Worm (Caenorhabditis elegans): Measurements from ENCODE around the gene T19D2.3.

The T19D2.3 gene

DNA sequence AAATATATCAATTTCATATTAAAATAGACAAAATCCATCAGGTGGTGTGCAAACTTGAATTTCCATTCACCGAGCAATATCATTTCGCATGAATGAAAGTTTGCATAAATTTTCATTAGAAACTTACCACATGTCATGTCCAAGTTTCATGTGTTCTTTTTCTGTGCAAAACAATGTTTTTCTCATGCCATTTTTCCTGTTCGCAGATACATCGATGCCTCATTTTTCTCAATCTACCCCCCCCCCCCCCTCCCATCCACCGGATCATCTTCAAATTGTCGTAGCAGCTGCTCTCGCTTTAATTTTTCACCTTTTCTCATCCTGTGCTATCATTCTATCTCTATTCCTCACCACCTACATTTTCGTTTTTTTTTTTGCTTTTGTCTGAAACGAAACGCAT, at the start of gene T19D2.3:
Gene T19D2.3, plus strand, starts transcription at position 301 of the 400 bp plus-strand sequence.
- TF ChIP-seq lin-13 (GFP tag; optimal IDR thresholded peaks at IDR 0.05) (no peak), elt-3 (tag; optimal IDR thresholded peaks at IDR 0.05) (no peak), sem-4 (tag; optimal IDR thresholded peaks at IDR 0.05) (no peak), fos-1 (tag; optimal IDR thresholded peaks at IDR 0.05) (no peak), nhr-23 (tag; optimal IDR thresholded peaks at IDR 0.05) (no peak), skn-1 (tag; optimal IDR thresholded peaks at IDR 0.05) (no peak), nhr-21 (tag; optimal IDR thresholded peaks at IDR 0.05) (no peak), unc-62 (GFP tag; optimal IDR thresholded peaks at IDR 0.05) (no peak)

DNA sequence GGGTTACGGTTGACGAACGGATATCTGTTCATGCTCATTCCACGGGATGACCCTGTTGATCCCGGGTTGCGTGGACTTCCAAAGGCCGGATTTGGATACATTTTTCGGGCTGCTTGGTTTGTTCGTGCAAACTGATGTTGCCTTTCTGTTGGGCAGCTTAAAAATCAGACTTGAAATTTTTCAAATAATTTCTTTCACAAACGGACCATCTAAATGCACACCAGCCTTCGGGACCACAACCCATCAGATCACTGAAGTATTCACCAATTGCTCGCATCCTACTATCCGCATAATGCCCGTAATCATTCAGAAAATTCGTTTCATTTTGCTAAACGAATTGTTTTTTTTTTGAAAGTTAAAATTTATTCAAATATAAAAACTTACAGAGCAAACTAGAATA, 43.5 kb upstream of the T19D2.3 start, which contains the start of gene F47F2.3:
Gene F47F2.3, minus strand, starts transcription at position 101 of the 400 bp plus-strand sequence.
- TF ChIP-seq Y55F3AM.14 (GFP tag; optimal IDR thresholded peaks at IDR 0.05) (no peak), unc-55 (GFP tag; optimal IDR thresholded peaks at IDR 0.05) (no peak), sma-9 (GFP tag; optimal IDR thresholded peaks at IDR 0.05) (no peak), sma-9 (tag; optimal IDR thresholded peaks at IDR 0.05) (no peak), lin-13 (GFP tag; optimal IDR thresholded peaks at IDR 0.05) (no peak), ama-1 (optimal IDR thresholded peaks at IDR 0.05) (no peak)

DNA sequence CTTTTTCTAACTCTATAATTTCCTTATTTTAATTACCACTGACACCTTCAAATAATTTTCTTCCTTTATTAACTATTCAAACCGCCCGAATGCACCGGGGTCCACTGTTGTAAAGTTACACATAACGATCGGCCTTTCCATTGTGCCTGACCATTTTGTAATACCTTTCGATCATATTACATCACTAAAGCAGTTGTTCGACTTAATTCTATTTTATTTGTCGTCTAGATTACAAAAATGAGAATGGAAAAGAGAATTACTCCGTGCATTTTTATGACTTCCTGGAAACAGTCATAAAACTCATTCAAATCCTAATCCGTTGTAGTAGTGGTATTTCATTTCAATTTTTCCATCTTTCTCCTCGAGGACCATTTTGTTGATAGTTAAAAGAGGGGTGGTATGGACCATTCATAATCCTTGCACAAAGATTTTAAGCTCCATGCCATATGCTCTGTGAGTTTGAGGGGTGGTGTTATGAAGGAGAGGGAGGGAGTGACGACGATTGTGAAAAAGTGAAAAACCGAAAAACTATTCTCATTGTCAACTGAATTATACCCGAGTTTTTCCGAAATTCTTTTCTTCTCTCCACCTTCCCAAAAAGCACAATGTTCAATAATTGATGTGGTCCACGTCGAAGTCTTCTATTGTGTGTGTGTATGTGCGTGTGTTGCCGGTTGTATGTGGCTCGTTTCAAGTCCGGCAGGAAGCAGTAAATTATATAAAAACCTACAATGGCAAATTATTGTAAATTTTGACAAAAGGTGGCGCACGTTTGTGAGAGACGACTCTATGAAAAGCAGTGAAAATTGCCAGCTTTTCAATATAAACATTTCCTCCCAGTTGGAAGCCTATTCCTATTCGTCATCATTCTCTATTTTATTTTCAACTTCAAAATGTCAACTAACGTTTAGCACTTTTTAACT, 40.5 kb upstream of the T19D2.3 start:
- TF ChIP-seq lsy-2 (tag; optimal IDR thresholded peaks at IDR 0.05) (no peak), mab-5 (tag; optimal IDR thresholded peaks at IDR 0.05) (peak; percentile 77), mbf-1 (tag; optimal IDR thresholded peaks at IDR 0.05) (no peak), nhr-129 (tag; optimal IDR thresholded peaks at IDR 0.05) (peak; percentile 10), unc-55 (GFP tag; optimal IDR thresholded peaks at IDR 0.05) (peak; percentile 53)

DNA sequence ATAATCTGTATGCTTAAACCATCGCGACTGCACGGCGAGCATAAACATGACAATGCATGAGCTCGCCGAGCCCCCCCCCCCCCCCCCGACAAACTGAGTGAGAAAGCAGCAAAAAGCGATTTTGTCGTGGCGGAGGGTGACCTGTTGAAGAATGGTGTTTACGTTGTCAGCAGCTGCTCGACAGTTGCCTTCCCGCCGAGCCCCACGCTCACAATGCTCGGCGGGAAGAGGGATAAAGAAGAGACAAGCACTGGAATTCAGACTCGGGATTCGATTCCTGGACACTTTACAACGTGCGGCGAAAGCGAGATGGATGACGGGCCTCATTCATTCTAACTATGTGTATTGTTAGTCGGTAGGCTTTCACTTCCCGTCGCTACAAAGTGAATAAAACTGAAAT, 38.3 kb upstream of the T19D2.3 start:
- TF ChIP-seq lin-39 (tag; optimal IDR thresholded peaks at IDR 0.05) (no peak), sma-9 (GFP tag; optimal IDR thresholded peaks at IDR 0.05) (peak; percentile 46), sma-9 (tag; optimal IDR thresholded peaks at IDR 0.05) (no peak), unc-55 (GFP tag; optimal IDR thresholded peaks at IDR 0.05) (peak; percentile 1), F13H6.1 (tag; optimal IDR thresholded peaks at IDR 0.05) (peak; percentile 38), nhr-129 (tag; optimal IDR thresholded peaks at IDR 0.05) (peak; percentile 27), crh-2 (tag; optimal IDR thresholded peaks at IDR 0.05) (no peak), C34F6.9 (tag; optimal IDR thresholded peaks at IDR 0.05) (no peak), ztf-11 (tag; optimal IDR thresholded peaks at IDR 0.05) (no peak)

DNA sequence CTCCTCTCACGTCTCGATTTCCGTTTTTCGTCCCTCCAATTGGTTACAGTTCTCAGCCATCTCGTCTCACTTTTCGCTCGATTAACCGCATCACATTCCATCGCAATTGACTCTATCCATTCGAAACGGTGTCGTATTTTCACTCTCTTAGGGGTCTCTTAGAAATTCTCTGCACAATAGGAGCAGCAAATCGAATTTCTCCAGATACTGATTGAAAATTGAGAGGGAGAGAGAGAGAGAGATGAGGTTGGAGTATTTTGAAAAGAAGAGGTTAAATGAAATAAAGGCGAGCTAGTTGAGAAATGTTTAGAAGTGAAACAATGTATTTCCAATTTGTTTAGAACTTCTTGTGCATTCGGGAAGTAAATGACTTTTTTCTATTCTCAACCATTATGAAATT, 37.7 kb upstream of the T19D2.3 start:
- TF ChIP-seq ztf-1 (GFP tag; conservative IDR thresholded peaks at IDR 0.05) (no peak), elt-3 (tag; optimal IDR thresholded peaks at IDR 0.05) (no peak), dmd-4 (tag; optimal IDR thresholded peaks at IDR 0.05) (no peak), nhr-11 (tag; optimal IDR thresholded peaks at IDR 0.05) (no peak), skn-1 (tag; optimal IDR thresholded peaks at IDR 0.05) (no peak), unc-55 (GFP tag; optimal IDR thresholded peaks at IDR 0.05) (no peak), alr-1 (tag; optimal IDR thresholded peaks at IDR 0.05) (no peak), egl-27 (tag; optimal IDR thresholded peaks at IDR 0.05) (no peak)

DNA sequence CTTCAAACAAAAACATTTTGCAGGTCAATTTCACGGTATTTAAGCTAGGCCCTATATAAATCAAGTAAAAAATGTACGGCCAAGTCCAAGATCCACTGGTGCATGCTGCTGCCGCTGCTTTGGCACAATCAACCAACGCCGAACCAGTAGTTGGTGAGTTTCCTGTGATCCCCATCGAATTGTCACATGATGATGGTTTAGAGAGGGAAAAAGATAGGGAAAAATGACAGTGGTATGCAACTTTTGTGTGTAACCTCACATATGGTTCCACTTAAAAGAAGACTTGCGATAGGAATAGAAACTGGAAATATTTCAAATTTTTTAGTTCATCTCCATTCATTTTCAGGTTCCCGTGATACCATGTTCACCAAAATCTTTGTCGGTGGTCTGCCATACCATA, 34.5 kb upstream of the T19D2.3 start, which contains the start of gene sup-12:
Gene sup-12, plus strand, starts transcription at position 17 of the 400 bp plus-strand sequence.
- TF ChIP-seq mbf-1 (tag; optimal IDR thresholded peaks at IDR 0.05) (no peak), nhr-25 (tag; optimal IDR thresholded peaks at IDR 0.05) (no peak), elt-1 (tag; optimal IDR thresholded peaks at IDR 0.05) (no peak), C34F6.9 (tag; optimal IDR thresholded peaks at IDR 0.05) (no peak)

DNA sequence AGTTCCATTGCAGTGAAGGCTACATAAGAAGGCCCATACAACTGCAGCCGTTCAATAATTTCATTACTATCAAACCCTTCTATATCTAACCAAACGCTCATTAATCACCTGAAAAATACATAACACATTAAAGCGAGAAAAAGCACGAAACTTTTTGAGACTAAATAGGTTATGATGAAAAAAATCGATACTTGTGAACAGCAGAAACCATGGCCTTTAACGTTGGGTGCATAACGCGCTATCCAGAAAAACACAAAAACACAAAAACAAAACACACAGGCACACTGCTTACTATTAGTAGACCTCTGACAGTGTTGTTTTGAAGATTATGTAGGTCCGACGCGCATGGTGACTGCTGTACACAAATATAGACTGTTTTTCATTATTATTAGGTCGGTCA, 27.8 kb upstream of the T19D2.3 start, which contains the start of gene T22B2.5:
Gene T22B2.5, minus strand, starts transcription at position 101 of the 400 bp plus-strand sequence.
- TF ChIP-seq fos-1 (tag; optimal IDR thresholded peaks at IDR 0.05) (no peak), ZK546.5 (tag; optimal IDR thresholded peaks at IDR 0.05) (no peak), zag-1 (tag; optimal IDR thresholded peaks at IDR 0.05) (no peak), lin-13 (GFP tag; optimal IDR thresholded peaks at IDR 0.05) (no peak), mbf-1 (tag; optimal IDR thresholded peaks at IDR 0.05) (no peak), nhr-25 (tag; optimal IDR thresholded peaks at IDR 0.05) (no peak), elt-3 (tag; optimal IDR thresholded peaks at IDR 0.05) (no peak), elt-1 (tag; optimal IDR thresholded peaks at IDR 0.05) (no peak), unc-55 (GFP tag; optimal IDR thresholded peaks at IDR 0.05) (no peak), peb-1 (tag; optimal IDR thresholded peaks at IDR 0.05) (no peak), snpc-4 (tag; optimal IDR thresholded peaks at IDR 0.05) (no peak), blmp-1 (tag; optimal IDR thresholded peaks at IDR 0.05; ENCODE audit: insufficient read depth) (no peak), ceh-16 (tag; optimal IDR thresholded peaks at IDR 0.05) (no peak)
